Comparison of ENCODE assay signal across 2 worm cellular contexts in genomic region chrIII:3844746-3845145, ce11.
TF ChIP-seq lines count a peak whose summit lies in the region.
"Not testable (repeated sequence)": the region's sequence is repeated elsewhere in the genome, so short reads cannot be mapped to it uniquely, and the experiment has no call there.

Gene maph-1.3, plus strand, starts transcription at chrIII:3844893.

TF ChIP-seq in whole organism, L4 larva, 104 proteins besides CTCF, POLR2A, EP300 and RAD21:
- TF ChIP-seq D1046.2 (GFP tag; IDR thresholded peaks at IDR 0.05; lab: Robert Waterston, UW): 0 out of 2 replicates have a peak, but pooled peaks have one; percentile 56
- TF ChIP-seq pha-4 (GFP tag; IDR thresholded peaks at IDR 0.05; lab: Robert Waterston, UW): 0 out of 2 replicates have a peak, but pooled peaks have one; percentile 23
- not testable (repeated sequence) for TF ChIP-seq pha-4 (tag; optimal IDR thresholded peaks at IDR 0.05; lab: Kevin White, UChicago)
- 0 out of 2 replicates have a peak, but pooled peaks have one; percentile 20 for TF ChIP-seq ctbp-1 (GFP tag; IDR thresholded peaks at IDR 0.05; lab: Robert Waterston, UW)
- TF ChIP-seq lim-7 (GFP tag; IDR thresholded peaks at IDR 0.05; lab: Robert Waterston, UW): peak; percentile 54
- TF ChIP-seq dmd-8 (GFP tag; IDR thresholded peaks at IDR 0.05; lab: Robert Waterston, UW): peak; percentile 57; the same call in 1 of the 2 replicates
- peak; percentile 29; the same call in 1 of the 2 replicates for TF ChIP-seq arid-1 (GFP tag; conservative IDR thresholded peaks at IDR 0.05; lab: Robert Waterston, UW)
- 0 out of 2 replicates have a peak, but pooled peaks have one; percentile 26 for TF ChIP-seq F26F4.8 (GFP tag; conservative IDR thresholded peaks at IDR 0.05; lab: Robert Waterston, UW)
TF ChIP-seq in whole organism, L4 larva: peak in this region for 7; not testable (repeated sequence) for 97.

TF ChIP-seq in whole organism, young adult, 124 proteins besides CTCF, POLR2A, EP300 and RAD21:
- peak; percentile 85; the same call in 1 of the 2 replicates for TF ChIP-seq Y95B8A.8 (GFP tag; IDR thresholded peaks at IDR 0.05; lab: Robert Waterston, UW)
- TF ChIP-seq madf-3 (GFP tag; IDR thresholded peaks at IDR 0.05; lab: Robert Waterston, UW): peak; percentile 61; the same call in 1 of the 2 replicates
- peak; percentile 65 for TF ChIP-seq madf-6 (GFP tag; IDR thresholded peaks at IDR 0.05; lab: Robert Waterston, UW)
- peak; percentile 10; the same call in 1 of the 2 replicates for TF ChIP-seq attf-6 (GFP tag; IDR thresholded peaks at IDR 0.05; lab: Robert Waterston, UW)
- TF ChIP-seq cebp-1 (GFP tag; IDR thresholded peaks at IDR 0.05; lab: Robert Waterston, UW): not testable (repeated sequence)
- TF ChIP-seq cebp-1 (tag; optimal IDR thresholded peaks at IDR 0.05; lab: Kevin White, UChicago): peak; percentile 12
- TF ChIP-seq hsf-1 (GFP tag; IDR thresholded peaks at IDR 0.05; lab: Robert Waterston, UW): peak; percentile 78
- TF ChIP-seq C17E4.6 (GFP tag; IDR thresholded peaks at IDR 0.05; lab: Robert Waterston, UW): 0 out of 2 replicates have a peak, but pooled peaks have one; percentile 16
- TF ChIP-seq D2030.7 (GFP tag; IDR thresholded peaks at IDR 0.05; lab: Robert Waterston, UW): peak; percentile 33
- TF ChIP-seq B0019.2 (GFP tag; conservative IDR thresholded peaks at IDR 0.05; lab: Robert Waterston, UW): peak; percentile 41; the same call in 1 of the 2 replicates
- TF ChIP-seq Y79H2A.3 (GFP tag; conservative IDR thresholded peaks at IDR 0.05; lab: Robert Waterston, UW): peak; percentile 98
- TF ChIP-seq ztf-25 (GFP tag; IDR thresholded peaks at IDR 0.05; lab: Robert Waterston, UW): peak; percentile 38; the same call in 1 of the 2 replicates
- 0 out of 2 replicates have a peak, but pooled peaks have one; percentile 6 for TF ChIP-seq dox-1 (GFP tag; IDR thresholded peaks at IDR 0.05; lab: Robert Waterston, UW)
- TF ChIP-seq ceh-40 (GFP tag; IDR thresholded peaks at IDR 0.05; lab: Robert Waterston, UW): peak; percentile 77
- TF ChIP-seq F33H1.4 (GFP tag; IDR thresholded peaks at IDR 0.05; lab: Robert Waterston, UW): peak; percentile 16; the same call in 1 of the 2 replicates
- TF ChIP-seq aptf-3 (GFP tag; IDR thresholded peaks at IDR 0.05; lab: Robert Waterston, UW): 0 out of 2 replicates have a peak, but pooled peaks have one; percentile 30
- TF ChIP-seq pbrm-1 (GFP tag; IDR thresholded peaks at IDR 0.05; lab: Robert Waterston, UW): 0 out of 2 replicates have a peak, but pooled peaks have one; percentile 36
- 0 out of 2 replicates have a peak, but pooled peaks have one; percentile 33 for TF ChIP-seq ceh-58 (GFP tag; IDR thresholded peaks at IDR 0.05; lab: Robert Waterston, UW)
- peak; percentile 68 for TF ChIP-seq lin-26 (GFP tag; IDR thresholded peaks at IDR 0.05; lab: Robert Waterston, UW)
